Fruit fly (Drosophila melanogaster): ENCODE measurements around the gene Ref1.

Gene Ref1

DNA sequence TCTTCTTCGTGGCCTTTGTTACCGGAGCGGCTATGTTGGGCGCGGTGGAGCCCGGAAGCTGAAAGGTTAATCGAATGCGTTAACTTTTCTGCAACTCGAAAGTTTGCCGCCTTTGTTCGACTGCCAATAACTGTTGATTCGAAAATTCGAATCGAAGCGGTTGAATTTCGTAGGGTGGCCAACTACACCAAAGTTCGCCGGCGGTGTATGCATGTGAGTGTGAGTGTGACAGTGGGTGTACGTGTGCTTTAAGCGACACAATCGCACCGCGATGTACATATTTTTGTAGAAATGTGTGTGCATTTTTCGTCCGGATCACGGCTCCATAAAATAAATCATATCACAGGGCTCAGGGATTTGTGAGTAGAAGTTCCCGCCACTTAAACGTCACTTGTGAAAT lies 5.3 kb upstream of the Ref1 start:
- TF ChIP-seq CG8159 (tag; optimal IDR thresholded peaks at IDR 0.05), result no peak
- TF ChIP-seq Pif1A (GFP tag; optimal IDR thresholded peaks at IDR 0.05), result no peak
- TF ChIP-seq CG34367 (tag; optimal IDR thresholded peaks at IDR 0.05), result no peak
- no peak for TF ChIP-seq CG17806 (tag; optimal IDR thresholded peaks at IDR 0.05)
- no peak for TF ChIP-seq Snoo (tag; optimal IDR thresholded peaks at IDR 0.05)
- TF ChIP-seq EcR (GFP tag; optimal IDR thresholded peaks at IDR 0.05), result no peak
- no peak for TF ChIP-seq Pif1B (GFP tag; optimal IDR thresholded peaks at IDR 0.05)
- TF ChIP-seq CG9948 (tag; optimal IDR thresholded peaks at IDR 0.05), result no peak
- TF ChIP-seq CG8301 (tag; optimal IDR thresholded peaks at IDR 0.05), result no peak
- no peak for TF ChIP-seq gl (tag; optimal IDR thresholded peaks at IDR 0.05)
- no peak for TF ChIP-seq rn (GFP tag; IDR thresholded peaks at IDR 0.05)
- TF ChIP-seq CG4496 (GFP tag; IDR thresholded peaks at IDR 0.05), result no peak
- no peak for TF ChIP-seq CG10348 (GFP tag; IDR thresholded peaks at IDR 0.05)

DNA sequence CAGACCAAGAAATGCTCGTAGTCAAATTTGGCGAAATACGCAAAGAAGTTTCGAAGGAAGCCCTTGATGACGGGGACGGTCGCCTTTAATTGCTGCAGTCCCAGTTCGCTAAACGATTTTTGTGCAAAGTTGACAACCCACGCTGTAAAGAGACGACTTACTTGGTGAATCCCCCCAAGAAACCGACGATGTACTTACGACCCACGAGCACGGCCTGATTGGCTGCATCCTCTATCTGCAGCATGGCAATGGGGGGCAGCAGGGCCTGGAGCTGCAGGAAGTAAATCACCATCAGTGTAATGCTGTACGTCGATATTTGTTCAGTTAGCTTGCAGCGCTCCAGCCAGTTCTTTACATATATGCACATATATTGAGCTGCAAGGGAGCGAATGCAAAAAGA lies 3.6 kb upstream of the Ref1 start:
- TF ChIP-seq Snoo (tag; optimal IDR thresholded peaks at IDR 0.05), result no peak

DNA sequence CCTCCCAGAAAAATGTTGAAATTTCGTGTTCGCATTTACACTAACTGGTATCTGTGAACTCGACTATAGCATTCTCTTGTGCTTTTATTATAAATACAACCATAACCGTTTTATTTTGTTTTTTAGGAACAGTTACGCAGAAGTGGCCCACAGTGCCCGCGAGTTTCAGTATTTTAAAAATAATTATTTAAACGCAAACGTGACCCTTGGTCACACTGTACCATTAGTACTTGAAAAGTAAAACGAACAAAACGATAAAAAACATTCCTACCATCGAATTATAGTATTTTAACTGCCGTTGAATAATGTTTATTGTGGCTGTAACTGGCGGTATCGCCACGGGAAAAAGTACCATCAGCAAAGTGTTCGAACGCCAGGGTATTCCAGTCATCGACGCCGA lies 1.8 kb upstream of the Ref1 start, which contains the start of gene Dpck:
Gene Dpck (plus strand): TSS at position 211 of the 400 bp plus-strand sequence.
- TF ChIP-seq Snoo (tag; optimal IDR thresholded peaks at IDR 0.05), result peak; percentile 33
- no peak for TF ChIP-seq CG13204 (GFP tag; optimal IDR thresholded peaks at IDR 0.05)
- no peak for TF ChIP-seq EcR (GFP tag; optimal IDR thresholded peaks at IDR 0.05)
- TF ChIP-seq CG17806 (tag; optimal IDR thresholded peaks at IDR 0.05), result peak; percentile 19
- TF ChIP-seq CG34367 (tag; optimal IDR thresholded peaks at IDR 0.05), result peak; percentile 31
- TF ChIP-seq Pif1A (GFP tag; optimal IDR thresholded peaks at IDR 0.05), result no peak
- peak; percentile 48 for TF ChIP-seq CG8159 (tag; optimal IDR thresholded peaks at IDR 0.05)
- peak; percentile 14 for TF ChIP-seq Pif1B (GFP tag; optimal IDR thresholded peaks at IDR 0.05)
- peak; percentile 60 for TF ChIP-seq Ets98B (GFP tag; IDR thresholded peaks at IDR 0.05)
- no peak for TF ChIP-seq rn (GFP tag; IDR thresholded peaks at IDR 0.05)
- no peak for TF ChIP-seq D1 (tag; optimal IDR thresholded peaks at IDR 0.05)
- TF ChIP-seq gl (tag; optimal IDR thresholded peaks at IDR 0.05), result peak; percentile 71
- TF ChIP-seq CG9948 (tag; optimal IDR thresholded peaks at IDR 0.05), result no peak
- peak; percentile 28; the same call in 1 of the 2 replicates for TF ChIP-seq CG32121 (GFP tag; IDR thresholded peaks at IDR 0.05)
- TF ChIP-seq CG4496 (GFP tag; IDR thresholded peaks at IDR 0.05), result peak; percentile 57
- no peak for TF ChIP-seq CG14655 (GFP tag; optimal IDR thresholded peaks at IDR 0.05)
- 0 out of 3 replicates have a peak, but pooled peaks have one; percentile 38 for TF ChIP-seq fd96Ca (GFP tag; IDR thresholded peaks at IDR 0.05)
- peak; percentile 22 for TF ChIP-seq CG8301 (tag; optimal IDR thresholded peaks at IDR 0.05)
- TF ChIP-seq CG10348 (GFP tag; IDR thresholded peaks at IDR 0.05), result no peak
- TF ChIP-seq CG12605 (GFP tag; IDR thresholded peaks at IDR 0.05), result peak; percentile 59; the same call in 1 of the 2 replicates
- peak; percentile 22 for TF ChIP-seq CG15710 (tag; optimal IDR thresholded peaks at IDR 0.05)

DNA sequence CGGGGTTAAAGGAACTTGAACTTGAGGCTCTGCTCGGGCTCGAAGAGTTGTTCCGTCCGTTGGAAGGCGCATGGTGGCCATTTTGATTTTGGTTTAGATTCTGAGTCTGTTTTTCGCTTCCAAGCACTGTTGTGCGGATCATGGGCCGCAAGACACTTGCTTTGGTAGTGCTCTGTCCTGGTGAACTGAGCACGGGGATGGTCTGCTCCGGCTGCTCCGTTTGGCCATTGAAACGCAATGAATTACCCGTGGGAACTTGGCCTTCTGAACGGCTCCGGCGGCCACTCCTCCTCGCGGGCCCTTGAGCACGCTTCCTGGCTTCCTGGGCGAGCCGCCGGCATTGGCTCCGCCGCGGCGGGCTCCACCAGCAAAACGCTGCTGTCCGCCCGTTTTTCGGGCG lies 469 bp downstream of the Ref1 start:
- TF ChIP-seq CG8301 (tag; optimal IDR thresholded peaks at IDR 0.05), result no peak
- no peak for TF ChIP-seq CG32121 (GFP tag; IDR thresholded peaks at IDR 0.05)
- TF ChIP-seq CG15710 (tag; optimal IDR thresholded peaks at IDR 0.05), result no peak
- TF ChIP-seq Pif1B (GFP tag; optimal IDR thresholded peaks at IDR 0.05), result no peak
- TF ChIP-seq CG9948 (tag; optimal IDR thresholded peaks at IDR 0.05), result no peak
- TF ChIP-seq CG10348 (GFP tag; IDR thresholded peaks at IDR 0.05), result no peak
- TF ChIP-seq CG14655 (GFP tag; optimal IDR thresholded peaks at IDR 0.05), result no peak
- no peak for TF ChIP-seq CG34367 (tag; optimal IDR thresholded peaks at IDR 0.05)
- TF ChIP-seq Snoo (tag; optimal IDR thresholded peaks at IDR 0.05), result no peak
- no peak for TF ChIP-seq CG8159 (tag; optimal IDR thresholded peaks at IDR 0.05)
- TF ChIP-seq EcR (GFP tag; optimal IDR thresholded peaks at IDR 0.05), result no peak
- TF ChIP-seq D1 (tag; optimal IDR thresholded peaks at IDR 0.05), result no peak
- TF ChIP-seq CG12605 (GFP tag; IDR thresholded peaks at IDR 0.05), result no peak
- TF ChIP-seq Ets98B (GFP tag; IDR thresholded peaks at IDR 0.05), result no peak
- no peak for TF ChIP-seq CG17806 (tag; optimal IDR thresholded peaks at IDR 0.05)

DNA sequence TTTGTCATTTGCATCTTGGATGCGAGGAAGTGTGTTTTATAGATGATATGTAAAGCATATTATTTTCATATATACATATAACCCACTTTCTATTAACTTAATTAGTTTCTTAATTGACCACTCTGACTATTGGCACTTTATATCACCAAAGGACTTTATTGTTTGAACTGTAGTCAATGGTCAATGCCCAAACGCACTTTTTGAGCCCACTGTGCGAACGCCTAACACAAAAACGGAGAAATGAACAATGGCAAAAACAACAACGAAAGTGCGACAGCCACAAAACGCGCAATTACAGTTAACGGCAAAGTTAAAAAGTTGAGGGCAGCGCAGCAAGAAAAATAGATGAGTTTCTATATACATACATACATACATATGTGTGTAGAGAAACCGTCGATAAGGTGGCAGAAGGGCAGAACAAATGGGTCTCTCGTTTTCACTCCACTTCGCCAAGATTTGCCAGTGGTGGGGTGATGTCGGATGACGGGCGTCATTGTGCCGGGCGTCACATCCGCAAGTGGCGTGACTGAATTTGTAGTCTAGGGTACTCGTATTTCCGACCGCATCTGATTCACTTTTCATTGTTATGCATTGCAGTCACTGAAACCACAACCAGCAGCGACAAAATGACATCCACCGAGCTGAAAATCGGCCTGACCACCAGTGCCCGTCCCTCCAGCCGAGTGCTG lies 3.8 kb downstream of the Ref1 start:
- no peak for TF ChIP-seq Pif1B (GFP tag; optimal IDR thresholded peaks at IDR 0.05)
- no peak for TF ChIP-seq CG10348 (GFP tag; IDR thresholded peaks at IDR 0.05)
- TF ChIP-seq Ets98B (GFP tag; IDR thresholded peaks at IDR 0.05), result no peak; the same call in 1 of the 2 replicates
- no peak for TF ChIP-seq CG32121 (GFP tag; IDR thresholded peaks at IDR 0.05)
- TF ChIP-seq CG8301 (tag; optimal IDR thresholded peaks at IDR 0.05), result peak; percentile 35
- TF ChIP-seq Pif1A (GFP tag; optimal IDR thresholded peaks at IDR 0.05), result no peak
- no peak for TF ChIP-seq CG12605 (GFP tag; IDR thresholded peaks at IDR 0.05)
- TF ChIP-seq CG17806 (tag; optimal IDR thresholded peaks at IDR 0.05), result peak; percentile 19
- TF ChIP-seq CG15710 (tag; optimal IDR thresholded peaks at IDR 0.05), result no peak
- no peak for TF ChIP-seq CG8159 (tag; optimal IDR thresholded peaks at IDR 0.05)
- TF ChIP-seq CG9948 (tag; optimal IDR thresholded peaks at IDR 0.05), result no peak
- TF ChIP-seq Snoo (tag; optimal IDR thresholded peaks at IDR 0.05), result no peak
- no peak for TF ChIP-seq CG34367 (tag; optimal IDR thresholded peaks at IDR 0.05)
- TF ChIP-seq EcR (GFP tag; optimal IDR thresholded peaks at IDR 0.05), result no peak
- no peak for TF ChIP-seq CG4496 (GFP tag; IDR thresholded peaks at IDR 0.05)

DNA sequence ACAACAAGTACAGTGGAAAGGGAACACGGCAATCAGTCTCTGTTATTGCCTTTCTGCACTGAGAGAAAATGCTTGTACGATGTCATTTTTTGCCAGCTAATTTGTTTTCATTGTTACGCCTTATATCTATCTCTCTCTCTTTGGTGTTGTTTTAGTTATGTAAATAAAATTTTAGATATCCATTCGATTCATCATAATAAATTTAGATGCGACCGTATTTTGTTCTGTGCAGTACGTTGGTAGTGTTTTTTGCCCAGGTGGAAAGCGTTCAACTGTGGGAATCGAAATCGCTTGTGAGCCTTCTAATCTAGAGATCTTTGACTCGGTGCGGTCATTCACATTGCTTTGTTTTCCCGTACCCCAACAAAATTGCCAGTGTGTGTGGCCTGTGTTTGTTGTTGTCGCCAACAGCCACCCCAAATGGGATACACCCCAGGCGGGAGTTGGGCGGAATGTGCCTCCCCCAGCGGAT lies 4.4 kb downstream of the Ref1 start:
- TF ChIP-seq CG8159 (tag; optimal IDR thresholded peaks at IDR 0.05) (peak; percentile 91), CG8301 (tag; optimal IDR thresholded peaks at IDR 0.05) (peak; percentile 91), CG34367 (tag; optimal IDR thresholded peaks at IDR 0.05) (peak; percentile 89), gl (tag; optimal IDR thresholded peaks at IDR 0.05) (peak; percentile 82), CG13204 (GFP tag; optimal IDR thresholded peaks at IDR 0.05) (no peak), Snoo (tag; optimal IDR thresholded peaks at IDR 0.05) (peak; percentile 93), Pif1B (GFP tag; optimal IDR thresholded peaks at IDR 0.05) (peak; percentile 93), CG14655 (GFP tag; optimal IDR thresholded peaks at IDR 0.05) (peak; percentile 92), D1 (tag; optimal IDR thresholded peaks at IDR 0.05) (no peak), Ets98B (GFP tag; IDR thresholded peaks at IDR 0.05) (no peak), CG17806 (tag; optimal IDR thresholded peaks at IDR 0.05) (peak; percentile 92), rn (GFP tag; IDR thresholded peaks at IDR 0.05) (no peak), CG12605 (GFP tag; IDR thresholded peaks at IDR 0.05) (no peak), CG32121 (GFP tag; IDR thresholded peaks at IDR 0.05) (no peak), Pif1A (GFP tag; optimal IDR thresholded peaks at IDR 0.05) (peak; percentile 93), CG15710 (tag; optimal IDR thresholded peaks at IDR 0.05) (peak; percentile 89), CG10348 (GFP tag; IDR thresholded peaks at IDR 0.05) (no peak), CG4496 (GFP tag; IDR thresholded peaks at IDR 0.05) (no peak), fd96Ca (GFP tag; IDR thresholded peaks at IDR 0.05) (no peak), EcR (GFP tag; optimal IDR thresholded peaks at IDR 0.05) (peak; percentile 94), CG9948 (tag; optimal IDR thresholded peaks at IDR 0.05) (peak; percentile 90)

All from whole organism, pupa.